Worm (Caenorhabditis elegans): ENCODE data around the gene sec-61.G.
A peak's percentile ranks its signal among the peaks of the same experiment; 100 is the strongest.

- TF ChIP-seq ama-1 (optimal IDR thresholded peaks at IDR 0.05) (no peak), dmd-4 (tag; optimal IDR thresholded peaks at IDR 0.05) (no peak), gmeb-1 (tag; optimal IDR thresholded peaks at IDR 0.05) (peak; percentile 51), Y55F3AM.14 (GFP tag; optimal IDR thresholded peaks at IDR 0.05) (no peak), F13H6.1 (tag; optimal IDR thresholded peaks at IDR 0.05) (peak; percentile 16), nhr-129 (tag; optimal IDR thresholded peaks at IDR 0.05) (peak; percentile 73), ceh-82 (tag; optimal IDR thresholded peaks at IDR 0.05) (no peak), blmp-1 (tag; optimal IDR thresholded peaks at IDR 0.05; ENCODE audit: insufficient read depth) (peak; percentile 13), egl-27 (tag; optimal IDR thresholded peaks at IDR 0.05) (no peak), mdl-1 (tag; optimal IDR thresholded peaks at IDR 0.05) (no peak), skn-1 (tag; optimal IDR thresholded peaks at IDR 0.05) (no peak), nhr-11 (tag; optimal IDR thresholded peaks at IDR 0.05) (no peak), unc-39 (tag; optimal IDR thresholded peaks at IDR 0.05) (no peak), unc-62 (GFP tag; optimal IDR thresholded peaks at IDR 0.05) (no peak)
Measured at ce11 chrV:10890980-10891379, 6.0 kb downstream of the sec-61.G start, which contains the start of gene F32D8.12.
